Fruit fly (Drosophila melanogaster) whole organism, embryonic: ENCODE data around the gene CG3862.

Experiments
- Atf-2 ChIP-seq: fragments of 200-800 bp; sonication (Bioruptor generic); optimal IDR thresholded peaks from 2 replicates; lab custom pipeline; 2016; ENCODE audit warnings: missing biosample characterization, missing genetic modification characterization
- CG10209 ChIP-seq: fragments of 200-800 bp; sonication (Bioruptor generic); optimal IDR thresholded peaks from 3 replicates; lab custom pipeline; 2017; ENCODE audit warnings: missing biosample characterization, mild to moderate bottlenecking, missing genetic modification characterization, missing genetic modification reagents
- CG10431 ChIP-seq: fragments of 200-800 bp; sonication (Bioruptor generic); optimal IDR thresholded peaks from 3 replicates; lab custom pipeline; 2018; ENCODE audit warnings: missing biosample characterization, mild to moderate bottlenecking, missing genetic modification characterization
- CG10565 ChIP-seq: fragments of 200-800 bp; sonication (Bioruptor generic); optimal IDR thresholded peaks from 3 replicates; lab custom pipeline; 2016; ENCODE audit warnings: missing biosample characterization, mild to moderate bottlenecking, missing genetic modification characterization
- CG10654 ChIP-seq: fragments of 200-800 bp; sonication (Bioruptor generic); optimal IDR thresholded peaks from 2 replicates; lab custom pipeline; 2016; ENCODE audit warnings: missing biosample characterization, missing genetic modification characterization
- CG11456 ChIP-seq: fragments of 200-800 bp; sonication (Bioruptor generic); IDR thresholded peaks from 3 replicates; pipeline ENCODE4 v1.3.6; 2022; ENCODE audit warnings: missing biosample characterization, missing genetic modification characterization
- CG12071 ChIP-seq: fragments of 200-800 bp; sonication (Bioruptor generic); optimal IDR thresholded peaks from 3 replicates; lab custom pipeline; 2018; ENCODE audit warnings: missing biosample characterization, mild to moderate bottlenecking, missing genetic modification characterization
- CG13424 ChIP-seq: fragments of 200-800 bp; sonication (Bioruptor generic); optimal IDR thresholded peaks from 2 replicates; lab custom pipeline; 2019; ENCODE audit warnings: missing biosample characterization, mild to moderate bottlenecking, missing genetic modification characterization, moderate library complexity
- CG14050 ChIP-seq: fragments of 200-800 bp; sonication (Bioruptor generic); IDR thresholded peaks from 3 replicates; pipeline ENCODE4 v1.3.6; 2022; ENCODE audit warnings: missing biosample characterization, missing genetic modification characterization
- CG15479 ChIP-seq: fragments of 200-800 bp; sonication (Bioruptor generic); optimal IDR thresholded peaks from 3 replicates; lab custom pipeline; 2019; ENCODE audit warnings: missing biosample characterization, mild to moderate bottlenecking, missing genetic modification characterization, moderate library complexity
- CG1603 ChIP-seq: fragments of 200-800 bp; sonication (Bioruptor generic); optimal IDR thresholded peaks from 2 replicates; lab custom pipeline; 2019; ENCODE audit warnings: missing biosample characterization, mild to moderate bottlenecking, missing genetic modification characterization, moderate library complexity
- CG17359 ChIP-seq: fragments of 200-800 bp; sonication (Bioruptor generic); optimal IDR thresholded peaks from 3 replicates; lab custom pipeline; 2018; ENCODE audit warnings: missing biosample characterization, mild to moderate bottlenecking, missing genetic modification characterization, moderate library complexity
- CG18262 ChIP-seq: fragments of 200-800 bp; optimal IDR thresholded peaks from 3 replicates; lab custom pipeline; 2019; ENCODE audit warnings: missing biosample characterization, mild to moderate bottlenecking, missing genetic modification characterization, moderate library complexity
- CG2199 ChIP-seq: fragments of 200-800 bp; sonication (Bioruptor generic); IDR thresholded peaks from 3 replicates; pipeline ENCODE4 v1.3.6; 2022; ENCODE audit warnings: missing biosample characterization, missing genetic modification characterization
- CG2875 ChIP-seq: fragments of 200-800 bp; sonication (Bioruptor generic); optimal IDR thresholded peaks from 2 replicates; lab custom pipeline; 2017; ENCODE audit warnings: missing biosample characterization, mild to moderate bottlenecking, missing genetic modification characterization, missing genetic modification reagents
- CG3407 ChIP-seq: fragments of 200-800 bp; sonication (Bioruptor generic); optimal IDR thresholded peaks from 2 replicates; lab custom pipeline; 2018; ENCODE audit warnings: missing biosample characterization, mild to moderate bottlenecking, missing genetic modification characterization
- CG3838 ChIP-seq: fragments of 200-800 bp; sonication (Bioruptor generic); optimal IDR thresholded peaks from 3 replicates; lab custom pipeline; 2016; ENCODE audit warnings: missing biosample characterization, missing genetic modification characterization
- CG4282 ChIP-seq: fragments of 200-800 bp; sonication (Bioruptor generic); optimal IDR thresholded peaks from 2 replicates; lab custom pipeline; 2016; ENCODE audit warnings: missing biosample characterization, missing genetic modification characterization
- CG6813 ChIP-seq: fragments of 200-800 bp; sonication (Bioruptor generic); optimal IDR thresholded peaks from 2 replicates; lab custom pipeline; 2017; ENCODE audit warnings: missing biosample characterization, missing genetic modification characterization, mild to moderate bottlenecking, moderate library complexity, missing genetic modification reagents
- CG7357 ChIP-seq: fragments of 200-800 bp; sonication (Bioruptor generic); IDR thresholded peaks from 3 replicates; pipeline ENCODE4 v1.3.6; 2022; ENCODE audit warnings: missing biosample characterization, missing genetic modification characterization
- CkIIα-i1 ChIP-seq: fragments of 200-800 bp; sonication (Bioruptor generic); IDR thresholded peaks from 2 replicates; pipeline ENCODE4 v1.3.6; 2022; ENCODE audit warnings: missing biosample characterization, missing genetic modification characterization
- Dp ChIP-seq: fragments of 200-800 bp; sonication (Bioruptor generic); optimal IDR thresholded peaks from 2 replicates; lab custom pipeline; 2018; ENCODE audit warnings: missing biosample characterization, mild to moderate bottlenecking, missing genetic modification characterization, moderate library complexity
- Dref ChIP-seq: fragments of 200-800 bp; sonication (Bioruptor generic); IDR thresholded peaks from 2 replicates; pipeline ENCODE4 v1.3.6; 2022; ENCODE audit warnings: missing biosample characterization, missing genetic modification characterization
- E2f2 ChIP-seq: fragments of 200-800 bp; sonication (Bioruptor generic); IDR thresholded peaks from 2 replicates; pipeline ENCODE4 v1.3.6; 2022; ENCODE audit warnings: missing biosample characterization, missing genetic modification characterization
- Eip74EF ChIP-seq, 2 experiments: fragments of 200-800 bp in 1 of 2; fragments of >200 bp in 1 of 2; sonication (Bioruptor generic) in 1 of 2; optimal IDR thresholded peaks; 2 replicates each; lab custom pipeline; 2017 to 2019; ENCODE audit warnings: missing biosample characterization in 2 of 2, missing genetic modification characterization in 2 of 2, mild to moderate bottlenecking in 1 of 2, moderate library complexity in 1 of 2
- Ets97D ChIP-seq: fragments of 200-800 bp; sonication (Bioruptor generic); optimal IDR thresholded peaks from 3 replicates; lab custom pipeline; 2016; ENCODE audit warnings: missing biosample characterization, missing genetic modification characterization
- Gsc ChIP-seq: fragments of 200-800 bp; sonication (Bioruptor generic); IDR thresholded peaks from 2 replicates; pipeline ENCODE4 v1.3.6; 2022; ENCODE audit warnings: missing biosample characterization, missing genetic modification characterization
- H2.0 ChIP-seq: fragments of 200-800 bp; sonication (Bioruptor generic); IDR thresholded peaks from 2 replicates; pipeline ENCODE4 v1.3.6; 2022; ENCODE audit warnings: missing biosample characterization, missing genetic modification characterization
- Hey ChIP-seq: fragments of 200-800 bp; sonication (Bioruptor generic); optimal IDR thresholded peaks from 3 replicates; lab custom pipeline; 2018; ENCODE audit warnings: missing biosample characterization, mild to moderate bottlenecking, missing genetic modification characterization
- HmgZ ChIP-seq: fragments of 200-800 bp; sonication (Bioruptor generic); optimal IDR thresholded peaks from 2 replicates; lab custom pipeline; 2018; ENCODE audit warnings: missing biosample characterization, mild to moderate bottlenecking, missing genetic modification characterization
- Hmr ChIP-seq: fragments of 200-800 bp; sonication (Bioruptor generic); optimal IDR thresholded peaks from 3 replicates; lab custom pipeline; 2017; ENCODE audit warnings: mild to moderate bottlenecking, missing biosample characterization, missing genetic modification reagents, missing genetic modification characterization
- Hsf ChIP-seq: fragments of 200-800 bp; sonication (Bioruptor generic); optimal IDR thresholded peaks from 3 replicates; lab custom pipeline; 2016; ENCODE audit warnings: missing biosample characterization, missing genetic modification characterization
- Mad ChIP-seq: fragments of 200-800 bp; sonication (Bioruptor generic); optimal IDR thresholded peaks from 2 replicates; lab custom pipeline; 2016; ENCODE audit warnings: missing biosample characterization, missing genetic modification characterization
- NFAT ChIP-seq: fragments of 200-800 bp; sonication (Bioruptor generic); IDR thresholded peaks from 2 replicates; pipeline ENCODE4 v1.3.6; 2022; ENCODE audit warnings: missing biosample characterization, missing genetic modification characterization
- Spps ChIP-seq: fragments of 200-800 bp; sonication (Bioruptor generic); optimal IDR thresholded peaks from 2 replicates; lab custom pipeline; 2018; ENCODE audit warnings: missing biosample characterization, mild to moderate bottlenecking, missing genetic modification characterization
- Vsx1 ChIP-seq: fragments of 200-800 bp; sonication (Bioruptor generic); optimal IDR thresholded peaks from 2 replicates; lab custom pipeline; 2017; ENCODE audit warnings: missing biosample characterization, mild to moderate bottlenecking, missing genetic modification characterization, missing genetic modification reagents
- Xbp1 ChIP-seq: fragments of 200-800 bp; sonication (Bioruptor generic); optimal IDR thresholded peaks from 3 replicates; lab custom pipeline; 2016; ENCODE audit warnings: missing biosample characterization, mild to moderate bottlenecking, missing genetic modification characterization
- al ChIP-seq: fragments of 200-800 bp; sonication (Bioruptor generic); IDR thresholded peaks from 2 replicates; pipeline ENCODE4 v1.3.6; 2022; ENCODE audit warnings: missing biosample characterization, missing genetic modification characterization
- cato ChIP-seq: fragments of 200-800 bp; sonication (Bioruptor generic); optimal IDR thresholded peaks from 2 replicates; lab custom pipeline; 2016; ENCODE audit warnings: missing biosample characterization, missing genetic modification characterization, borderline replicate concordance
- da ChIP-seq: fragments of 200-800 bp; sonication (Bioruptor generic); optimal IDR thresholded peaks from 2 replicates; lab custom pipeline; 2016; ENCODE audit warnings: missing biosample characterization, missing genetic modification characterization
- dmrt11E ChIP-seq: fragments of 200-800 bp; sonication (Bioruptor generic); optimal IDR thresholded peaks from 3 replicates; lab custom pipeline; 2018; ENCODE audit warnings: missing biosample characterization, mild to moderate bottlenecking, missing genetic modification characterization, moderate library complexity
- exex ChIP-seq: fragments of 200-800 bp; sonication (Bioruptor generic); optimal IDR thresholded peaks from 4 replicates; lab custom pipeline; 2018; ENCODE audit warnings: missing biosample characterization, mild to moderate bottlenecking, missing genetic modification characterization, moderate library complexity
- lilli ChIP-seq: fragments of 200-800 bp; sonication (Bioruptor generic); optimal IDR thresholded peaks from 3 replicates; lab custom pipeline; 2016; ENCODE audit warnings: missing biosample characterization, missing genetic modification characterization
- lmd ChIP-seq: fragments of 200-800 bp; sonication (Bioruptor generic); IDR thresholded peaks from 2 replicates; pipeline ENCODE4 v1.3.6; 2022; ENCODE audit warnings: missing biosample characterization, missing genetic modification characterization
- luna ChIP-seq: fragments of 200-800 bp; sonication (Bioruptor generic); optimal IDR thresholded peaks from 2 replicates; lab custom pipeline; 2016; ENCODE audit warnings: missing biosample characterization, missing genetic modification characterization
- nerfin-1 ChIP-seq: fragments of 200-800 bp; sonication (Bioruptor generic); optimal IDR thresholded peaks from 3 replicates; lab custom pipeline; 2019; ENCODE audit warnings: missing biosample characterization, mild to moderate bottlenecking, missing genetic modification characterization, moderate library complexity
- oc ChIP-seq: fragments of 200-800 bp; sonication (Bioruptor generic); optimal IDR thresholded peaks from 2 replicates; lab custom pipeline; 2018; ENCODE audit warnings: missing biosample characterization, mild to moderate bottlenecking, missing genetic modification characterization, moderate library complexity
- pb ChIP-seq: fragments of 200-800 bp; sonication (Bioruptor generic); optimal IDR thresholded peaks from 3 replicates; lab custom pipeline; 2016; ENCODE audit warnings: missing biosample characterization, missing genetic modification characterization
- stwl ChIP-seq: fragments of 200-800 bp; sonication (Bioruptor generic); optimal IDR thresholded peaks from 3 replicates; lab custom pipeline; 2018; ENCODE audit warnings: missing biosample characterization, mild to moderate bottlenecking, missing genetic modification characterization, moderate library complexity
- sug ChIP-seq: fragments of 200-800 bp; optimal IDR thresholded peaks from 2 replicates; lab custom pipeline; 2019; ENCODE audit warnings: missing biosample characterization, mild to moderate bottlenecking, missing genetic modification characterization, moderate library complexity

The CG3862 gene

dm6 chr2L:865851-866250 is 40.2 kb upstream of the CG3862 start (continued):
- TF ChIP-seq stwl (peak; percentile 43), sug (tag; lab: Kevin White, UChicago) (peak; percentile 91), Xbp1 (peak; percentile 97), CG10565 (GFP tag; lab: Kevin White, UChicago) (peak; percentile 84), CG12071 (peak; percentile 96), CG10654 (GFP tag; lab: Kevin White, UChicago) (peak; percentile 94), cato (GFP tag; lab: Kevin White, UChicago) (peak; percentile 91), CG7357 (GFP tag; lab: Robert Waterston, UW) (peak; percentile 88), pb (GFP tag; lab: Kevin White, UChicago) (peak; percentile 89), Hmr (peak; percentile 96), CG3407 (peak; percentile 95), Ets97D (GFP tag; lab: Kevin White, UChicago) (peak; percentile 88), CG13424 (tag; lab: Kevin White, UChicago) (peak; percentile 96), oc (tag; lab: Kevin White, UChicago) (peak; percentile 97), al (GFP tag; lab: Robert Waterston, UW) (peak; percentile 89), CG3838 (GFP tag; lab: Kevin White, UChicago) (peak; percentile 88), CG6813 (GFP tag; lab: Kevin White, UChicago) (peak; percentile 96), CG2199 (peak; percentile 96), dmrt11E (tag; lab: Kevin White, UChicago) (peak; percentile 94), Dref (GFP tag; lab: Robert Waterston, UW) (peak; percentile 34; the same call in 1 of the 2 replicates), E2f2 (GFP tag; lab: Robert Waterston, UW) (peak; percentile 75), CG11456 (GFP tag; lab: Robert Waterston, UW) (peak; percentile 97), exex (tag; lab: Kevin White, UChicago) (peak; percentile 63), H2.0 (GFP tag; lab: Robert Waterston, UW) (peak; percentile 97), CG4282 (GFP tag; lab: Kevin White, UChicago) (peak; percentile 81), Mad (peak; percentile 96), lmd (GFP tag; lab: Robert Waterston, UW) (peak; percentile 96), CG10209 (GFP tag; lab: Kevin White, UChicago) (peak; percentile 95), CG17359 (tag; lab: Kevin White, UChicago) (peak; percentile 98), Hsf (peak; percentile 96), CkIIα-i1 (GFP tag; lab: Robert Waterston, UW) (peak; percentile 65), Dp (GFP tag; lab: Kevin White, UChicago) (peak; percentile 11), CG10431 (GFP tag; lab: Kevin White, UChicago) (peak; percentile 68), da (GFP tag; lab: Kevin White, UChicago) (peak; percentile 82), NFAT (GFP tag; lab: Robert Waterston, UW) (peak; percentile 95), Vsx1 (peak; percentile 88), nerfin-1 (tag; lab: Kevin White, UChicago) (peak; percentile 92), Eip74EF (GFP tag; optimal IDR thresholded peaks at IDR 0.05; lab: Kevin White, UChicago) (peak in 1 of 2 experiments; percentile 94), CG14050 (GFP tag; lab: Robert Waterston, UW) (peak; percentile 96), CG2875 (GFP tag; lab: Kevin White, UChicago) (peak; percentile 93), CG18262 (tag; lab: Kevin White, UChicago) (peak; percentile 95), Spps (tag; lab: Kevin White, UChicago) (peak; percentile 92), CG1603 (tag; lab: Kevin White, UChicago) (peak; percentile 97), HmgZ (peak; percentile 97), lilli (GFP tag; lab: Kevin White, UChicago) (peak; percentile 98), Hey (tag; lab: Kevin White, UChicago) (peak; percentile 78), CG15479 (GFP tag; lab: Kevin White, UChicago) (peak; percentile 91), Gsc (GFP tag; lab: Robert Waterston, UW) (peak; percentile 84), luna (GFP tag; lab: Kevin White, UChicago) (peak; percentile 83), Atf-2 (GFP tag; lab: Kevin White, UChicago) (peak; percentile 94)
